Worm (Caenorhabditis elegans): ENCODE data around the gene srz-19.
"Not testable (repeated sequence)": the region's sequence is repeated elsewhere in the genome, so short reads cannot be mapped to it uniquely, and the experiment has no call there.

The srz-19 gene

ce11 chrIV:3944459-3944858 is 24.9 kb downstream of the srz-19 start, which contains the start of gene clec-72 (continued):
- TF ChIP-seq rec-8 (tag; optimal IDR thresholded peaks at IDR 0.05): no peak
- no peak for TF ChIP-seq ama-1 (optimal IDR thresholded peaks at IDR 0.05)
- no peak for TF ChIP-seq ama-1 (GFP tag; optimal IDR thresholded peaks at IDR 0.05)

- TF ChIP-seq hmg-1.2 (GFP tag; IDR thresholded peaks at IDR 0.05) (peak; percentile 37), snpc-4 (tag; optimal IDR thresholded peaks at IDR 0.05) (peak in 1 of 4 experiments; percentile 81), ztf-28 (GFP tag; IDR thresholded peaks at IDR 0.05) (0 out of 2 replicates have a peak, but pooled peaks have one; percentile 33), egrh-3 (GFP tag; IDR thresholded peaks at IDR 0.05) (peak; percentile 74; the same call in 1 of the 2 replicates), zfh-2 (GFP tag; conservative IDR thresholded peaks at IDR 0.05) (peak; percentile 86), dox-1 (GFP tag; IDR thresholded peaks at IDR 0.05) (peak; percentile 7; the same call in 1 of the 2 replicates)
- not testable (repeated sequence) for TF ChIP-seq snpc-4 (GFP tag; optimal IDR thresholded peaks at IDR 0.05)
Observed at ce11 chrIV:3947377-3947956, 27.9 kb downstream of the srz-19 start.

- TF ChIP-seq pbrm-1 (GFP tag; IDR thresholded peaks at IDR 0.05) (no peak), egrh-3 (GFP tag; IDR thresholded peaks at IDR 0.05) (no peak), ztf-22 (GFP tag; optimal IDR thresholded peaks at IDR 0.05) (no peak), hlh-12 (tag; optimal IDR thresholded peaks at IDR 0.05) (no peak), tlf-1 (GFP tag; optimal IDR thresholded peaks at IDR 0.05) (no peak), egl-44 (GFP tag; IDR thresholded peaks at IDR 0.05) (no peak), tbx-9 (tag; optimal IDR thresholded peaks at IDR 0.05; ENCODE audit: borderline replicate concordance) (no peak), ZK185.1 (tag; optimal IDR thresholded peaks at IDR 0.05; ENCODE audit: poor library complexity, severe bottlenecking) (no peak), lag-1 (GFP tag; IDR thresholded peaks at IDR 0.05) (no peak), snpc-1.3 (tag; optimal IDR thresholded peaks at IDR 0.05; ENCODE audit: insufficient read depth) (no peak), bed-1 (GFP tag; IDR thresholded peaks at IDR 0.05) (no peak), F22D6.2 (tag; optimal IDR thresholded peaks at IDR 0.05) (no peak)
Observed at ce11 chrIV:3956095-3956494, 36.5 kb downstream of the srz-19 start, which contains the start of gene clec-73. clec-73 (minus strand) TSS chrIV:3956195.

ce11 chrIV:3956705-3957104 is 37.1 kb downstream of the srz-19 start, which contains the start of gene clec-74:
clec-74 (plus strand) TSS chrIV:3957005.
- TF ChIP-seq tbp1 (GFP tag; optimal IDR thresholded peaks at IDR 0.05): no peak
- TF ChIP-seq snpc-1.3 (tag; optimal IDR thresholded peaks at IDR 0.05; ENCODE audit: insufficient read depth): no peak
- TF ChIP-seq lsl-1 (GFP tag; optimal IDR thresholded peaks at IDR 0.05): no peak
- no peak for TF ChIP-seq ztf-22 (GFP tag; optimal IDR thresholded peaks at IDR 0.05)
- no peak for TF ChIP-seq xnd-1 (tag; optimal IDR thresholded peaks at IDR 0.05)

ce11 chrIV:3960396-3960795 is 40.8 kb downstream of the srz-19 start, which contains the start of gene clec-75:
clec-75 (plus strand) TSS chrIV:3960734.
- TF ChIP-seq lin-40 (tag; optimal IDR thresholded peaks at IDR 0.05) (no peak), bed-1 (GFP tag; IDR thresholded peaks at IDR 0.05) (no peak), xnd-1 (tag; optimal IDR thresholded peaks at IDR 0.05) (no peak), nhr-80 (tag; optimal IDR thresholded peaks at IDR 0.05) (peak; percentile 36)

- no peak for TF ChIP-seq efl-1 (GFP tag; optimal IDR thresholded peaks at IDR 0.05)
- no peak for TF ChIP-seq hmg-1.2 (GFP tag; IDR thresholded peaks at IDR 0.05)
- no peak for TF ChIP-seq F57C9.4 (tag; optimal IDR thresholded peaks at IDR 0.05)
- TF ChIP-seq lin-35 (GFP tag; optimal IDR thresholded peaks at IDR 0.05): no peak
- TF ChIP-seq ama-1 (optimal IDR thresholded peaks at IDR 0.05): no peak
- TF ChIP-seq ama-1 (GFP tag; optimal IDR thresholded peaks at IDR 0.05): no peak
- no peak for TF ChIP-seq ceh-40 (GFP tag; IDR thresholded peaks at IDR 0.05)
Observed at ce11 chrIV:3962584-3962983, 43.0 kb downstream of the srz-19 start, which contains the start of gene Y46C8AM.1. Y46C8AM.1 (plus strand) TSS chrIV:3962884.
